Fruit fly (Drosophila melanogaster) S2 (cell line): ENCODE measurements around the gene RpL32.

Source experiments
- CG8478 ChIP-seq: fragments of >200 bp; optimal IDR thresholded peaks from 2 replicates; lab custom pipeline; 2018
- CTCF ChIP-seq, 2 experiments: fragments of >200 bp; optimal IDR thresholded peaks; 2 replicates each; lab custom pipeline; 2018

The RpL32 gene

DNA sequence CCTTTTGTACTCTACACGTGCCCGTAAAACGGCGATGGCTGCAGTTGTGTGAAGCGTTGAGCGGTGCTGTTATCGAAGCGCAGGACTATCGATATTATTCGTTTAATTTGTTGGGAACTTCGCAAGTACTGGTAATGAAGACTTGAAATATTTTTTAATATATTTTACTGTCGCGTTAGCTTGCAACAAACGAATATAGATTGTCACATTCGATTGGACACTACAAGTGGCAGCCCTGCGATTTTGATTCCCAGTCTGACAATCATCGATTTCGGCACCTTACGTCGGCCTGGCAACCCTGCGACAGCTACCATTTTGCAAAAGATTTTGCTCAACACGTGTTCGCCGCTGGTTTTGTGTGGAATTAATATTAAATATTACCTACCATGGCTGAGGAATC, 41.3 kb downstream of the RpL32 start, which contains the start of the genes Nlp and Nph:
TSS of gene Nlp (plus strand) at position 138 of the 400 bp plus-strand sequence.
TSS of gene Nph (minus strand) at position 214 of the 400 bp plus-strand sequence.
- TF ChIP-seq CTCF (optimal IDR thresholded peaks at IDR 0.05; lab: Kevin White, UChicago) (peak in 1 of 2 experiments; percentile 2), CG8478 (lab: Kevin White, UChicago) (no peak)

dm6 chr3R:30000286-30000685, 45.7 kb downstream of the RpL32 start, which contains the start of gene Tace:
Gene Tace, plus strand, starts transcription at chr3R:30000530.
- TF ChIP-seq CTCF (optimal IDR thresholded peaks at IDR 0.05; lab: Kevin White, UChicago) (peak in 1 of 2 experiments; percentile 21), CG8478 (lab: Kevin White, UChicago) (no peak)

DNA sequence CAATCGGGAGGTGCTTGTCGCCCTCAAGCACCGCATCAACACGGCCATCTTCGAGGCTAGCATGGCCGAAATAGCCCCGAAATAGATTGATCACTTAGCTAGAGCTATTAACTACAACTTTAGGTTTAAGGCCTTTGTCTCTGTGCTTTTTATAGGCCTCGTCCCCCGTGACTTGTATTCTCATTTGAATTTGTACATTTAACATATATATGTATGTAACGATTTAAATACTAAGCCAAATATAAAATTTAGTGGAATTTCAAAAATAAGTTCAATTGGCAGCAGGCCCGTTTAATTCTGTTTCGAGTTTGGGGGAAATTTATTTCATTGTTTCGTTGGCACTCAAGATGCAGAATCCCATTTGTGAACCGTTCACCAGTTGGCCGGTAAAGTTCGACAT, 46.5 kb downstream of the RpL32 start, which contains the start of gene CG34298:
TSS of gene CG34298 (plus strand) at position 301 of the 400 bp plus-strand sequence.
- no peak for TF ChIP-seq CTCF (optimal IDR thresholded peaks at IDR 0.05; lab: Kevin White, UChicago)

DNA sequence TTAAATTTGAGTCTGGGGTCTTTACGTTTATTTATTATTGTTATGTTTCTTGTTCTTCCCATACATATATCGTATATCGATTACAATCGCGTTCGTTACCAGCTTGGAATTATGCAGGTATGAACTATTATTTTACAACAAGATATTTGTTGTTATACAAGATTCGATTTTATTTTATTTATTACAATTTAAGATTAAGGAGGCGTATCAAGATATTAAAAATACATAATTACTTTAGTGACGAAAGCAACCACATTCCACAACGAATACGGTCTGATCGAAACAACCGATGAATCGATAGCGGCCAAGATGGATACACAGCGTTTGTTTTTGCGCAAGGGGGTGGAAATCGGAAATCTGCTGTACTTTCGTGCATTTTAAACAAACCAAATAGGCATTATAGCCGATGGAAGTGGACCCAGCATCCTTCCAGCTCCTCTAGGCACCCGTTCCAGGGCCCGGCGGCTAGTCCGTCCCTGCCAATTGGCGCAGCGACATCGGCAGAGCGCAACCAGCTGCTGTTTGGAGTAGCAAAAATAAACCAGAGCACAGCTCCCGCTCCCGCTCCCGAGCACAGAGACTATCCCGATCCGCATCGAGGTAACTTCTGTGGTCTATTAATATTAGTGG, 48.2 kb downstream of the RpL32 start, which contains the start of the genes CG15525 and CG11504:
TSS of gene CG15525 (minus strand) at position 70 of the 630 bp plus-strand sequence.
TSS of gene CG11504 (plus strand) at position 294 of the 630 bp plus-strand sequence.
- TF ChIP-seq CG8478 (lab: Kevin White, UChicago) (no peak), CTCF (optimal IDR thresholded peaks at IDR 0.05; lab: Kevin White, UChicago) (no peak)
